Worm (Caenorhabditis elegans) whole organism, L4/young adult: ENCODE measurements around the gene R186.3.

Experiments used
- W03F9.2 ChIP-seq: fragments of 150-350 bp; optimal IDR thresholded peaks from 2 replicates; lab custom pipeline; 2014; ENCODE audit warnings: missing biosample characterization, missing genetic modification characterization
- him-1 ChIP-seq: sonication (generic microtip); optimal IDR thresholded peaks from 2 replicates; lab custom pipeline; 2016; ENCODE audit warnings: missing genotype, missing genetic modification reagents, missing genetic modification characterization, missing compliant biosample characterization

DNA sequence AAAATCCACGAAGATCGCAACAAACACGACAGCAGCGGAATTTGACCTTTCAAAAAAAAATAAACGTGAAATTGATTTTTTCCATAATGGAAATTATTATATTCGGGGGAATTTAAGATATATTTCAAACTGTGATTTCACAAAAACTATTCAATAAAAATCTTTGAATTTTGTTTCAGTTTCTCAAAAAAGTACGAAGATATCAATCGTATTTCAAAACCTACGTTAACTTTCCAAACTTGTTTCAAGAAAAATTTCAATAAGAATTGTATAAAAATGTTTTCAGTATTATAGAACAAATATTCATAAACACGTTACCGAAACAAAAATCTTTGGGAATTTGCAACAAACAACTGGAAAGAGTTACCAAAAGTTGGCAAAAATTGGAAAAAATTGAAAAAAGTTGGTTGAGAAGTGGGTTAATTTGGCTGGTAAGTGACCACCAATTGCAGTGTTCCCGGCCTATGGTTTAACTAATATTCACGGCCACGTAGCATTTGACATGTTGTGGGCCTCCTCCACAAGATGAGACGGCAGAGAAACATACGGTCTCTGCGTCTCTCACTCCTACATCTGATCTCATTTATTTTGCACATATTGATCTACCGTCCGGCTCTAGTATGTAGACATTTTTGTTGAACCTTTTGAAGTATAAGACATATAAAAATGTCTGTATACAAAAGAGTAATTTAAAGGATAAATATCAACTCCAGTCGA lies 16.0 kb downstream of the R186.3 start, which contains the start of the genes T16G1.9 and T16G1.18:
- no peak for TF ChIP-seq him-1
- TF ChIP-seq W03F9.2 (tag; lab: Kevin White, UChicago), result no peak
